Worm (Caenorhabditis elegans) whole organism, early embryonic: ENCODE measurements around the gene srg-22.

Experiments used
- B0310.2 ChIP-seq: sonication (generic microtip); optimal IDR thresholded peaks from 2 replicates; lab custom pipeline; 2016; ENCODE audit warnings: mild to moderate bottlenecking, missing genetic modification characterization, missing compliant biosample characterization
- aly-1 ChIP-seq: sonication (generic microtip); optimal IDR thresholded peaks from 2 replicates; lab custom pipeline; 2016; ENCODE audit warnings: missing genetic modification characterization, missing compliant biosample characterization
- ama-1 ChIP-seq: fragments of 150-350 bp; optimal IDR thresholded peaks from 2 replicates; lab custom pipeline; 2014
- ceh-36 ChIP-seq: sonication (generic microtip); optimal IDR thresholded peaks from 2 replicates; lab custom pipeline; 2016; ENCODE audit warnings: missing genetic modification characterization, inconsistent platforms, missing compliant biosample characterization
- flt-1 ChIP-seq: fragments of 200-800 bp; sonication (Bioruptor generic); IDR thresholded peaks from 2 replicates; pipeline ENCODE4 v1.3.6; 2022; ENCODE audit warnings: missing genetic modification characterization, missing compliant biosample characterization
- hmbx-1 ChIP-seq: sonication (generic microtip); optimal IDR thresholded peaks from 2 replicates; lab custom pipeline; 2016; ENCODE audit warnings: mild to moderate bottlenecking, missing genetic modification characterization, missing compliant biosample characterization
- hmg-4 ChIP-seq: fragments of 200-800 bp; sonication (Bioruptor generic); optimal IDR thresholded peaks from 2 replicates; lab custom pipeline; 2018; ENCODE audit warnings: mild to moderate bottlenecking, missing genetic modification characterization, missing compliant biosample characterization
- hnd-1 ChIP-seq: sonication (generic microtip); optimal IDR thresholded peaks from 2 replicates; lab custom pipeline; 2016; ENCODE audit warnings: missing genetic modification characterization, missing compliant biosample characterization
- sea-1 ChIP-seq: fragments of 200-800 bp; sonication (Bioruptor generic); conservative IDR thresholded peaks from 2 replicates; pipeline ENCODE4 v1.3.6; 2022; ENCODE audit warnings: missing genetic modification characterization, missing compliant biosample characterization

ce11 chrII:3062876-3063275 lies 30.4 kb downstream of the srg-22 start:
- no peak for TF ChIP-seq B0310.2 (tag; lab: Kevin White, UChicago)
- no peak for TF ChIP-seq ama-1 (lab: Kevin White, UChicago)
- no peak for TF ChIP-seq sea-1
- no peak for TF ChIP-seq ceh-36
- no peak for TF ChIP-seq flt-1 (GFP tag; lab: Robert Waterston, UW)
- no peak for TF ChIP-seq hmbx-1 (tag; lab: Kevin White, UChicago)
- no peak for TF ChIP-seq hmg-4 (GFP tag; lab: Kevin White, UChicago)
- TF ChIP-seq aly-1: no peak
- TF ChIP-seq hnd-1 (tag; lab: Kevin White, UChicago): no peak
